Worm (Caenorhabditis elegans) whole organism, young adult: Measurements from ENCODE around the gene tag-131.

Experiments used
- T07F8.4 ChIP-seq: sonication (generic microtip); optimal IDR thresholded peaks from 2 replicates; lab custom pipeline; 2016; ENCODE audit warnings: mild to moderate bottlenecking, missing genetic modification characterization, moderate library complexity, missing compliant biosample characterization
- atf-7 ChIP-seq: sonication (generic microtip); optimal IDR thresholded peaks from 2 replicates; lab custom pipeline; 2017; ENCODE audit warnings: mild to moderate bottlenecking, missing genetic modification characterization, missing compliant biosample characterization
- ets-4 ChIP-seq: fragments of 200-800 bp; sonication (Bioruptor generic); optimal IDR thresholded peaks from 2 replicates; lab custom pipeline; 2018; ENCODE audit warnings: mild to moderate bottlenecking, missing genetic modification characterization, missing compliant biosample characterization
- hlh-12 ChIP-seq: sonication (generic microtip); optimal IDR thresholded peaks from 2 replicates; lab custom pipeline; 2016; ENCODE audit warnings: missing genetic modification characterization, missing compliant biosample characterization
- hlh-26 ChIP-seq: fragments of 200-800 bp; sonication (Bioruptor generic); conservative IDR thresholded peaks from 2 replicates; pipeline ENCODE4 v1.3.6; 2022; ENCODE audit warnings: missing genetic modification reagents, missing genetic modification characterization, missing compliant biosample characterization
- hmg-1.2 ChIP-seq: fragments of 200-800 bp; sonication (Bioruptor generic); IDR thresholded peaks from 2 replicates; pipeline ENCODE4 v1.3.6; 2022; ENCODE audit warnings: missing genetic modification reagents, missing genetic modification characterization, missing compliant biosample characterization
- mxl-1 ChIP-seq: sonication (generic microtip); optimal IDR thresholded peaks from 2 replicates; lab custom pipeline; 2016; ENCODE audit warnings: missing genetic modification characterization, missing compliant biosample characterization
- repo-1 ChIP-seq: sonication (generic microtip); optimal IDR thresholded peaks from 2 replicates; lab custom pipeline; 2017; ENCODE audit warnings: mild to moderate bottlenecking, missing genetic modification characterization, missing compliant biosample characterization
- unc-130 ChIP-seq: sonication (generic microtip); optimal IDR thresholded peaks from 2 replicates; lab custom pipeline; 2016; ENCODE audit warnings: missing genetic modification reagents, missing genetic modification characterization, missing compliant biosample characterization
- unc-62 ChIP-seq: fragments of 150-350 bp; optimal IDR thresholded peaks from 2 replicates; lab custom pipeline; 2014; ENCODE audit warnings: missing biosample characterization, missing genetic modification reagents, missing genetic modification characterization

DNA sequence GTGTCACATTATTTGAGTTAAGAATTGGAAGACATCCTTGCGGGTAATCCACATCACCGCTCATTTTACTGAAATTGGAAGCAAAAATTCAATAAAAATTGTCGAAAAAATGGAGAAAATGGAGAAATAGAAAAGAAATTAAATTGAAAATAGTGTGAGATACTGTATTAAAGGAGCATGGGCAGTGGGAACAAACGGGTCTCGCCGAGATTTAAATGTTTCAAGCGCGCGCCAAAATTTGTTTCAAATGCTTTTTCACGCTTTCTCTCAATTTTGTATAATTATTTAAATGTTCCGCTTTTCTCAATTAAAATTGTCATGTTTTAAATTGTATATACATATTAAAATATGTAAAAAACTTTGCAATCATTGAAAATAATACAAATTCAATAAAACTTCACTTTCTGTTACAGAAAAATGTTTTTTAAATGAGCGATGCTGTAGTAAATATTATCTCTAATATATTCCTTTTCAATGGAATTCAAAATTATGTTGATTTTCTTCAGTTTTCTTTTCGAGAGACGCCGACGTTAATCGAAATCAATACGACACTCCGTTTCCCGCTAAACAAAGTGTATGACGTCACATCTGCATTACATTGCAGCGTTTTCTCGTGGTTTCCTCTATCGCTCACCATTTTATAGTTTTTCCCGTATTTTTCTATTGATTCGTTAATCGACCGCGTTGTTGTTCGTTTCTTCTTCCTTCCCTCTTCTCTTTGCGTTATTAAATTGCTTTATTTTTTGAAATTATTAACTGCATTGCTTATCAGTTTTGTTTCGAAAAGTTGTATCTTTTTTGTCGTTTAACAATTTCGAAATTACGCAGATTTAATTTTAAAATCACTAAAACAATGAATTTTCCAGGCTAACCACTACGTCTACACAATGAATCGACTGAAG lies 4.2 kb upstream of the tag-131 start, which contains the start of the genes evl-14 and dcn-1:
- TF ChIP-seq unc-130 (GFP tag; lab: Kevin White, UChicago) (no peak), ets-4 (GFP tag; lab: Kevin White, UChicago) (no peak), hlh-12 (tag; lab: Kevin White, UChicago) (no peak), mxl-1 (tag; lab: Kevin White, UChicago) (no peak), atf-7 (peak; percentile 79), T07F8.4 (no peak), unc-62 (no peak), hlh-26 (no peak), hmg-1.2 (GFP tag; lab: Robert Waterston, UW) (peak; percentile 47; the same call in 1 of the 2 replicates), repo-1 (tag; lab: Kevin White, UChicago) (no peak)
